Fruit fly (Drosophila melanogaster) whole organism: ENCODE data around the gene CG31174.

Experiments
- EcR ChIP-seq, 2 experiments: fragments of >200 bp; optimal IDR thresholded peaks; 2 replicates each; lab custom pipeline; 2017; ENCODE audit warnings: missing biosample characterization in 2 of 2, missing genetic modification characterization in 2 of 2, missing genetic modification reagents in 2 of 2
- psq ChIP-seq: fragments of >200 bp; optimal IDR thresholded peaks from 2 replicates; lab custom pipeline; 2017

dm6 chr3R:21849988-21850460 is 19.3 kb downstream of the CG31174 start:
- TF ChIP-seq EcR (GFP tag; optimal IDR thresholded peaks at IDR 0.05; lab: Kevin White, UChicago) (no peak), psq (lab: Kevin White, UChicago) (no peak)
